Worm (Caenorhabditis elegans): ENCODE results near the gene misc-1.

DNA sequence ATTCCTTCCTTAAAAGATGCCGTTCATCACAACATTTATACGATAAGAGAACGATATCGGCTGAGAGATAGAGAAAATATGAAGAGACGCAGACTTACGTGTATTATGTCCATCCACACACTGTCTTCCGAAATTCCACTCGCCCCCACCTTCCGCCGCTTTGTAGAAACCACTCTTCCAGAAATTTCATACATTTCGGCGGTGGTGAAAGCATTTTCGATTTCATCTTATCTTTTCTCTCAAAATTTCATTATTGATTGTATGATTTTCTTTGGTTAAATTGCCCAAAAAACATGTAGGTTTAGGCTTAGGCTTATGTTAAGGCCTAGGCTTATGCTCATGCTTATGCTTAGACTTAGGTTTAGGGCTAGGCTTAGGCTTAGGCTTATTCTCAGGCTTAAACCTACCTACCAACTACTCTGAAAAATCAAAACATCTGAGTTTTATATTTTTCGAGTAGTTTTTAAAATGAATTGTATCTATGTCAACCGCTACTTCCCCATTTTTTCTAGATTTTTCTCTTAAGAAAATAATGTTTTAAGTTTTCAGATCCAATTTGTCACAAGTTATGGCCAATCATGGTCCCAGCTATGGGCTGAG lies 50.9 kb downstream of the misc-1 start, which contains the start of gene cpn-2:
- TF ChIP-seq nhr-77 (tag; optimal IDR thresholded peaks at IDR 0.05): no peak
- no peak for TF ChIP-seq ZK546.5 (tag; optimal IDR thresholded peaks at IDR 0.05)
- no peak for TF ChIP-seq unc-39 (tag; optimal IDR thresholded peaks at IDR 0.05)

Data from whole organism, L3 larva.